Worm (Caenorhabditis elegans): ENCODE measurements around the gene egal-1.

Gene egal-1

DNA sequence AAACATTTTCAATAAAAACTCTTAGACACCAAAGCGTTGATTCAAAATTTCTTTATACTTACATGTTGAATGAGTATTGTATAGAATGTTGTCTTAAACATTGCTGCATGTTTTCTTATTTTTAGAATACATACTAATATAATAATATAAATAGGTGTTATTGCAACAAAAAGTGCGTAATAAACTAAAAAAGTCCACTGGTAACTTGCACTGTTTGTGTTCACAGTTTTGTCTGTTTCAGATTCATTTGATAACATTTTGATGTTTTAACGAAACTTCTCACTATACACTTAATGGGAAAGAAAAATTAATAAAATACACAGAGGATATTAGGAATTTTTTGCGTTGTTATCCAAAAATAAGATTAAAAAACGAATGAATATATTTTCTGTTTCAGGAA, 49.2 kb downstream of the egal-1 start, which contains the start of gene srv-19:
Gene srv-19 (minus strand): TSS at position 101 of the 400 bp plus-strand sequence.
- TF ChIP-seq hmbx-1 (tag; optimal IDR thresholded peaks at IDR 0.05), result no peak
- TF ChIP-seq sea-1 (GFP tag; conservative IDR thresholded peaks at IDR 0.05), result no peak
- no peak for TF ChIP-seq scrt-1 (GFP tag; IDR thresholded peaks at IDR 0.05)

- TF ChIP-seq ama-1 (optimal IDR thresholded peaks at IDR 0.05), result no peak
- no peak for TF ChIP-seq tra-4 (tag; optimal IDR thresholded peaks at IDR 0.05)
- no peak for TF ChIP-seq hmg-4 (GFP tag; optimal IDR thresholded peaks at IDR 0.05)
Measured at ce11 chrIV:5877246-5877645, 52.7 kb downstream of the egal-1 start, which contains the start of gene srv-21. Gene srv-21, minus strand, starts transcription at chrIV:5877346.
